Fruit fly (Drosophila melanogaster) whole organism, adult: ENCODE measurements around the gene RhoGEF64C.

Source experiments
- CG1620 ChIP-seq: fragments of 200-800 bp; sonication (Bioruptor generic); optimal IDR thresholded peaks from 2 replicates; lab custom pipeline; 2016; ENCODE audit warnings: missing biosample characterization, missing genetic modification characterization
- CG33017 ChIP-seq: fragments of 200-800 bp; sonication (Bioruptor generic); optimal IDR thresholded peaks from 2 replicates; lab custom pipeline; 2018; ENCODE audit warnings: missing biosample characterization, mild to moderate bottlenecking, missing genetic modification characterization, moderate library complexity
- CG7045 ChIP-seq: fragments of 200-800 bp; sonication (Bioruptor generic); optimal IDR thresholded peaks from 2 replicates; lab custom pipeline; 2017; ENCODE audit warnings: missing biosample characterization, mild to moderate bottlenecking, missing genetic modification characterization
- Hr96 ChIP-seq: fragments of 200-800 bp; sonication (Bioruptor generic); optimal IDR thresholded peaks from 2 replicates; lab custom pipeline; 2016; ENCODE audit warnings: missing biosample characterization, missing genetic modification characterization
- cic ChIP-seq: fragments of 200-800 bp; sonication (Bioruptor generic); optimal IDR thresholded peaks from 2 replicates; lab custom pipeline; 2017; ENCODE audit warnings: missing biosample characterization, mild to moderate bottlenecking, missing genetic modification characterization, moderate library complexity
- cnc ChIP-seq, 2 experiments: fragments of >200 bp; optimal IDR thresholded peaks; 2 replicates each; lab custom pipeline; 2017
- ovo ChIP-seq: fragments of 200-800 bp; sonication (Bioruptor generic); optimal IDR thresholded peaks from 2 replicates; lab custom pipeline; 2016; ENCODE audit warnings: missing biosample characterization, missing genetic modification characterization
- pad ChIP-seq: fragments of 200-800 bp; sonication (Bioruptor generic); optimal IDR thresholded peaks from 3 replicates; lab custom pipeline; 2017; ENCODE audit warnings: missing biosample characterization, missing genetic modification characterization, mild to moderate bottlenecking, moderate library complexity, missing genetic modification reagents
- tj ChIP-seq: fragments of 200-800 bp; sonication (Bioruptor generic); optimal IDR thresholded peaks from 3 replicates; lab custom pipeline; 2017; ENCODE audit warnings: missing biosample characterization, mild to moderate bottlenecking, missing genetic modification characterization, moderate library complexity
- toe ChIP-seq: fragments of 200-800 bp; sonication (Bioruptor generic); optimal IDR thresholded peaks from 2 replicates; lab custom pipeline; 2016; ENCODE audit warnings: missing biosample characterization, missing genetic modification characterization

- TF ChIP-seq tj (GFP tag; lab: Kevin White, UChicago) (no peak), Hr96 (no peak), CG33017 (tag; lab: Kevin White, UChicago) (no peak), ovo (GFP tag; lab: Kevin White, UChicago) (no peak), CG7045 (no peak), cic (GFP tag; lab: Kevin White, UChicago) (no peak), toe (GFP tag; lab: Kevin White, UChicago) (no peak), cnc (optimal IDR thresholded peaks at IDR 0.05; lab: Kevin White, UChicago) (no peak), pad (GFP tag; lab: Kevin White, UChicago) (no peak), CG1620 (GFP tag; lab: Kevin White, UChicago) (no peak)
Measured at dm6 chr3L:4776432-4776831, 83.8 kb downstream of the RhoGEF64C start.
